Worm (Caenorhabditis elegans): ENCODE measurements around the gene srm-5.

Gene srm-5

DNA sequence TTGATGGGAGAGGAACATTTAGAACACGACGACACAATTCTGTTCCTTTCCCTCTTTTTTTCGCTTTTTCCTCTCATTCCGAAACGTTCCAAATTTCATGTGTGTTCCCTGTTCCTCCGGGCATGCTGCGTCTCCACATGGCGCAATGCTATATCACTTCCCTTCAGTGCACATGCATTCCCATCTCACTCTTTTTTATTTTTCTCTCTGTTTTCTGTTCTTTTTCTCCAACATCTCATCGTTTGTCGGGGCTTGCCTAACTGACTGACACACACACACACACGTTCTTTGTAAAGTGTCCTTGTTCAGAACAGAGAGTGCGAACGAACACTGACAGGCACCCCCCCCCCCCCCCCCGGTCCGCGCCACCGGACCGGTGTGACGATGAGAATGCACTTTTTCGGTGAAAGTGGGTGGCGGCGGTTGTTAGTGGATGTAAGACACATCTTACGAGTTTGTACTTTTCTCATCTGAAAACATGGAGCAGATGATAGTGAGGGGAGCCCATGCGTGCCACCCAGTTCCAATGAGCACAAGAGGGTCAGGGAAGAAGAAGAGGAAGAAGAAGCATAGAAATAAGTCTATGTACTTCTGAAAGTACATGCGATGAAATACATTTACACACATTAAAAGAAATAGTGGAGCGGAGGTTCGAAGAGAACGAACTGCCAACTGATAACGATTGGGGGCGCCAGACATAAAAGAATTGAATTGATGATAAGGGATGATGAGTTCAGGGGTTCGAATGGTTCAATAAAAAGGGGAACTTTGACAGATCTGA, 33.5 kb downstream of the srm-5 start:
- TF ChIP-seq ceh-16 (tag; optimal IDR thresholded peaks at IDR 0.05), result no peak
- peak; percentile 77 for TF ChIP-seq nhr-25 (tag; optimal IDR thresholded peaks at IDR 0.05)
- TF ChIP-seq aly-2 (tag; optimal IDR thresholded peaks at IDR 0.05), result no peak
- peak; percentile 73 for TF ChIP-seq elt-2 (tag; optimal IDR thresholded peaks at IDR 0.05)
- peak; percentile 57 for TF ChIP-seq unc-62 (GFP tag; optimal IDR thresholded peaks at IDR 0.05)
- peak; percentile 56 for TF ChIP-seq egl-5 (tag; optimal IDR thresholded peaks at IDR 0.05)
- peak; percentile 96 for TF ChIP-seq pqm-1 (tag; optimal IDR thresholded peaks at IDR 0.05)
- TF ChIP-seq nhr-43 (tag; optimal IDR thresholded peaks at IDR 0.05; ENCODE audit: poor library complexity, severe bottlenecking), result peak; percentile 52
- peak; percentile 89 for TF ChIP-seq nhr-23 (tag; optimal IDR thresholded peaks at IDR 0.05)
- TF ChIP-seq mml-1 (tag; optimal IDR thresholded peaks at IDR 0.05), result no peak
- peak; percentile 95 for TF ChIP-seq hmg-11 (tag; optimal IDR thresholded peaks at IDR 0.05)
- TF ChIP-seq nhr-77 (tag; optimal IDR thresholded peaks at IDR 0.05), result no peak
- peak; percentile 53 for TF ChIP-seq pha-4 (tag; optimal IDR thresholded peaks at IDR 0.05)
- TF ChIP-seq jun-1 (tag; optimal IDR thresholded peaks at IDR 0.05), result peak; percentile 11
- TF ChIP-seq daf-12 (tag; optimal IDR thresholded peaks at IDR 0.05), result peak; percentile 81
- TF ChIP-seq nfya-1 (tag; optimal IDR thresholded peaks at IDR 0.05; ENCODE audit: insufficient read depth), result peak; percentile 81
- TF ChIP-seq ztf-11 (tag; optimal IDR thresholded peaks at IDR 0.05), result peak; percentile 1
- TF ChIP-seq nhr-11 (tag; optimal IDR thresholded peaks at IDR 0.05), result no peak
- TF ChIP-seq R02D3.7 (tag; optimal IDR thresholded peaks at IDR 0.05), result no peak
- no peak for TF ChIP-seq ceh-82 (tag; optimal IDR thresholded peaks at IDR 0.05)
- TF ChIP-seq elt-3 (tag; optimal IDR thresholded peaks at IDR 0.05), result no peak
- peak; percentile 6 for TF ChIP-seq tbx-2 (tag; optimal IDR thresholded peaks at IDR 0.05)
- TF ChIP-seq ztf-4 (tag; optimal IDR thresholded peaks at IDR 0.05), result peak; percentile 29
- TF ChIP-seq snpc-4 (tag; optimal IDR thresholded peaks at IDR 0.05), result peak; percentile 49
- peak; percentile 24 for TF ChIP-seq lsy-12 (tag; optimal IDR thresholded peaks at IDR 0.05)

DNA sequence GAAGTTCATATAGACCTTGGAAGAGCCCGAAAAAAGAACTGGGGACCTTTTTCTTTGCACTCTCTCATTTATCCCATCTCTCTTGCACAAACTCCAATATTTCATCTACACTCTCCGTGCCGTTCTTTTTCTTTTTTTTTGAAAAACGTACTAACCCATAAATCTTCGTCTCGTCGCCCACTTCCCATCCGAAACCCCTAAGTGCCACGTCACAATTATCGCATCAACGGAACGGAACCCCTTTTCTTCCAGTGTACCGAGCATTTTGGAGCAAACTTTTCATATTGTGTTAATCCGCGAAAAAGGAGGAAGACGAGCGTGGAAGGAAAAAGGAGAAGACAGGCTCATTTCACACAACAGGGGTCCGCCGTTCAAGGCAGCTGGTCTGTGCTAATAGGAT, 34.4 kb downstream of the srm-5 start:
- no peak for TF ChIP-seq R02D3.7 (tag; optimal IDR thresholded peaks at IDR 0.05)
- no peak for TF ChIP-seq daf-12 (tag; optimal IDR thresholded peaks at IDR 0.05)
- no peak for TF ChIP-seq elt-1 (tag; optimal IDR thresholded peaks at IDR 0.05)
- TF ChIP-seq egl-5 (tag; optimal IDR thresholded peaks at IDR 0.05), result no peak
- TF ChIP-seq ztf-4 (tag; optimal IDR thresholded peaks at IDR 0.05), result no peak
- TF ChIP-seq nfya-1 (tag; optimal IDR thresholded peaks at IDR 0.05; ENCODE audit: insufficient read depth), result peak; percentile 43
- no peak for TF ChIP-seq aly-2 (tag; optimal IDR thresholded peaks at IDR 0.05)
- peak; percentile 53 for TF ChIP-seq ama-1 (optimal IDR thresholded peaks at IDR 0.05)
- peak; percentile 51 for TF ChIP-seq unc-62 (GFP tag; optimal IDR thresholded peaks at IDR 0.05)
- no peak for TF ChIP-seq mdl-1 (tag; optimal IDR thresholded peaks at IDR 0.05)
- no peak for TF ChIP-seq skn-1 (tag; optimal IDR thresholded peaks at IDR 0.05)
- peak; percentile 47 for TF ChIP-seq lin-39 (tag; optimal IDR thresholded peaks at IDR 0.05)
- no peak for TF ChIP-seq ceh-82 (tag; optimal IDR thresholded peaks at IDR 0.05)
- TF ChIP-seq nhr-12 (tag; optimal IDR thresholded peaks at IDR 0.05), result no peak
- no peak for TF ChIP-seq nhr-23 (tag; optimal IDR thresholded peaks at IDR 0.05)
- no peak for TF ChIP-seq nhr-11 (tag; optimal IDR thresholded peaks at IDR 0.05)
- no peak for TF ChIP-seq nhr-237 (tag; optimal IDR thresholded peaks at IDR 0.05)

DNA sequence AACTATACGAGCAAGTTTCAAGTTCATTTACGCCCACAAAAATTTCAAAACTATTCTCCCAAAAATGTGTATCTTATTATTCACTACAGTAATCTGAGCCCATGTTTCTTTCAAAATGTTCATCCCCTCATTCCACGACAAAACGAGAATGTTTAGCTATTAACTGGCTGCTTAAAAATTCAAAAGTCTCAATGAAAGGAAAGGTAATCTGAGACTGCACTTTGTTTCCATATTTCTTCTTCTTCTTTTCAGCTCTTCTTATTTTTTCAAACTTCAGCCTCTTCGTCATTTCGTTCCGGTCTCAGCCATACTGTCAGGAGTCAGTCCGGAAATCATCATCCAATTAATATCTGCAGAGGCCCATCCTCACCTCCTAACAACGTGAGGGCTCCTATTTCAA, 37.8 kb downstream of the srm-5 start, which contains the start of gene unc-39:
Gene unc-39 (plus strand): TSS at position 301 of the 400 bp plus-strand sequence.
- TF ChIP-seq ama-1 (optimal IDR thresholded peaks at IDR 0.05) (no peak), lin-15B (tag; optimal IDR thresholded peaks at IDR 0.05) (no peak), snpc-4 (tag; optimal IDR thresholded peaks at IDR 0.05) (no peak), elt-2 (tag; optimal IDR thresholded peaks at IDR 0.05) (no peak), fos-1 (tag; optimal IDR thresholded peaks at IDR 0.05) (no peak), eor-1 (tag; optimal IDR thresholded peaks at IDR 0.05) (no peak), sea-2 (GFP tag; optimal IDR thresholded peaks at IDR 0.05) (no peak), ceh-9 (tag; optimal IDR thresholded peaks at IDR 0.05) (no peak), nhr-237 (tag; optimal IDR thresholded peaks at IDR 0.05) (no peak), unc-39 (tag; optimal IDR thresholded peaks at IDR 0.05) (no peak), nhr-12 (tag; optimal IDR thresholded peaks at IDR 0.05) (no peak), skn-1 (tag; optimal IDR thresholded peaks at IDR 0.05) (no peak), nhr-67 (tag; optimal IDR thresholded peaks at IDR 0.05) (no peak), lsy-12 (tag; optimal IDR thresholded peaks at IDR 0.05) (no peak)
